Worm (Caenorhabditis elegans): ENCODE measurements around the gene ckc-1.

DNA sequence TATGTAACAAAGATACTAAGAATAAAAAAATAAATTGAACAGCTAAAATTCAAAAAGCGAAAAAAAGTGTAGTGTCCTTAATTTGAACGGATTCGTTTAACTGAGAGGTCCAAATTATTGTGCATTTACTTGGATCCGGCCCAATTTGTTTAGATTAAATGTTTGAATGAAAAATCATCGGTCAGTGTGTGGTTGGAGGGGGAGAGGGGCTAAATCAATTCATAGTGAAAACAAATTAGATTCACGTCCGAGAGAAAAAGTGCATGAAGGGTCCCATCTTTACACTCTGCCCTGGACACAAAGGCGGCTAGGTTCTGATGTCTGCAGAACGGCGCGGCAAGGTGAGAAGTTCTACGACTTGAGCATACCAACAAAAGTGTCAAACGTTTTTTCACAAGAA is 42.4 kb downstream of the ckc-1 start:
- TF ChIP-seq ceh-88 (GFP tag; IDR thresholded peaks at IDR 0.05) (no peak), nhr-12 (tag; optimal IDR thresholded peaks at IDR 0.05) (no peak), ztf-11 (tag; optimal IDR thresholded peaks at IDR 0.05) (no peak)

All from whole organism, L1 larva.